Fruit fly (Drosophila melanogaster) whole organism, embryonic: ENCODE data around the gene CG34451.

Experiments
- B-H2 ChIP-seq: fragments of 200-800 bp; sonication (Bioruptor generic); optimal IDR thresholded peaks from 2 replicates; lab custom pipeline; 2018; ENCODE audit warnings: missing biosample characterization, mild to moderate bottlenecking, missing genetic modification characterization
- CG1024 ChIP-seq: fragments of 200-800 bp; sonication (Bioruptor generic); IDR thresholded peaks from 2 replicates; pipeline ENCODE4 v1.3.6; 2022; ENCODE audit warnings: missing biosample characterization, missing genetic modification characterization
- CG10274 ChIP-seq: fragments of 200-800 bp; sonication (Bioruptor generic); optimal IDR thresholded peaks from 3 replicates; lab custom pipeline; 2017; ENCODE audit warnings: missing biosample characterization, mild to moderate bottlenecking, missing genetic modification characterization
- CG10321 ChIP-seq: fragments of 200-800 bp; sonication (Bioruptor generic); IDR thresholded peaks from 2 replicates; pipeline ENCODE4 v1.3.6; 2022; ENCODE audit warnings: missing biosample characterization, missing genetic modification characterization
- CG11398 ChIP-seq: fragments of 200-800 bp; sonication (Bioruptor generic); optimal IDR thresholded peaks from 2 replicates; lab custom pipeline; 2016; ENCODE audit warnings: missing biosample characterization, missing genetic modification characterization
- CG12299 ChIP-seq: fragments of 200-800 bp; sonication (Bioruptor generic); optimal IDR thresholded peaks from 2 replicates; lab custom pipeline; 2018; ENCODE audit warnings: missing biosample characterization, mild to moderate bottlenecking, missing genetic modification characterization
- CG13287 ChIP-seq: fragments of 200-800 bp; sonication (Bioruptor generic); IDR thresholded peaks from 2 replicates; pipeline ENCODE4 v1.3.6; 2022; ENCODE audit warnings: missing biosample characterization, missing genetic modification characterization; ENCODE audit not compliant: partially characterized antibody
- CG14667 ChIP-seq: fragments of 200-800 bp; sonication (Bioruptor generic); IDR thresholded peaks from 2 replicates; pipeline ENCODE4 v1.3.6; 2022; ENCODE audit warnings: missing biosample characterization, missing genetic modification characterization
- CG1603 ChIP-seq: fragments of 200-800 bp; sonication (Bioruptor generic); optimal IDR thresholded peaks from 2 replicates; lab custom pipeline; 2019; ENCODE audit warnings: missing biosample characterization, mild to moderate bottlenecking, missing genetic modification characterization, moderate library complexity
- CG1792 ChIP-seq: fragments of 200-800 bp; sonication (Bioruptor generic); optimal IDR thresholded peaks from 2 replicates; lab custom pipeline; 2016; ENCODE audit warnings: missing biosample characterization, missing genetic modification characterization
- CG1832 ChIP-seq: fragments of 200-800 bp; sonication (Bioruptor generic); optimal IDR thresholded peaks from 2 replicates; lab custom pipeline; 2017; ENCODE audit warnings: missing biosample characterization, mild to moderate bottlenecking, missing genetic modification characterization, inconsistent platforms
- CG2129 ChIP-seq: fragments of 200-800 bp; sonication (Bioruptor generic); IDR thresholded peaks from 2 replicates; pipeline ENCODE4 v1.3.6; 2022; ENCODE audit warnings: missing biosample characterization, missing genetic modification characterization; ENCODE audit not compliant: partially characterized antibody
- CG33213 ChIP-seq: fragments of 200-800 bp; sonication (Bioruptor generic); optimal IDR thresholded peaks from 3 replicates; lab custom pipeline; 2016; ENCODE audit warnings: missing biosample characterization, missing genetic modification characterization
- CG33557 ChIP-seq: fragments of 200-800 bp; sonication (Bioruptor generic); optimal IDR thresholded peaks from 2 replicates; lab custom pipeline; 2019; ENCODE audit warnings: missing biosample characterization, mild to moderate bottlenecking, missing genetic modification characterization, moderate library complexity
- CG4404 ChIP-seq: fragments of 200-800 bp; sonication (Bioruptor generic); IDR thresholded peaks from 2 replicates; pipeline ENCODE4 v1.3.6; 2022; ENCODE audit warnings: missing biosample characterization, missing genetic modification characterization
- CG4854 ChIP-seq: fragments of 200-800 bp; sonication (Bioruptor generic); optimal IDR thresholded peaks from 2 replicates; lab custom pipeline; 2016; ENCODE audit warnings: missing biosample characterization, missing genetic modification characterization, inconsistent platforms
- CG5180 ChIP-seq: fragments of 200-800 bp; sonication (Bioruptor generic); optimal IDR thresholded peaks from 3 replicates; lab custom pipeline; 2017; ENCODE audit warnings: missing biosample characterization, missing genetic modification characterization, mild to moderate bottlenecking, moderate library complexity, missing genetic modification reagents
- CG8089 ChIP-seq: fragments of 200-800 bp; sonication (Bioruptor generic); optimal IDR thresholded peaks from 3 replicates; lab custom pipeline; 2016; ENCODE audit warnings: missing biosample characterization, missing genetic modification characterization
- CG9437 ChIP-seq: fragments of 200-800 bp; sonication (Bioruptor generic); optimal IDR thresholded peaks from 2 replicates; lab custom pipeline; 2018; ENCODE audit warnings: missing biosample characterization, mild to moderate bottlenecking, missing genetic modification characterization
- D ChIP-seq, 2 experiments: fragments of 200-800 bp in 1 of 2; fragments of >200 bp in 1 of 2; sonication (Bioruptor generic) in 1 of 2; optimal IDR thresholded peaks; 2 replicates in 1 of 2; 3 replicates in 1 of 2; lab custom pipeline; 2017; ENCODE audit warnings: mild to moderate bottlenecking in 1 of 2, missing biosample characterization in 1 of 2, missing genetic modification characterization in 1 of 2, missing genetic modification reagents in 1 of 2
- Dip3 ChIP-seq: fragments of 200-800 bp; sonication (Bioruptor generic); optimal IDR thresholded peaks from 3 replicates; lab custom pipeline; 2016; ENCODE audit warnings: missing biosample characterization, missing genetic modification characterization
- Dref ChIP-seq: fragments of 200-800 bp; sonication (Bioruptor generic); IDR thresholded peaks from 2 replicates; pipeline ENCODE4 v1.3.6; 2022; ENCODE audit warnings: missing biosample characterization, missing genetic modification characterization
- H15 ChIP-seq: fragments of 200-800 bp; sonication (Bioruptor generic); IDR thresholded peaks from 3 replicates; pipeline ENCODE4 v1.3.6; 2022; ENCODE audit warnings: missing biosample characterization, missing genetic modification characterization
- HLH54F ChIP-seq: fragments of 200-800 bp; sonication (Bioruptor generic); optimal IDR thresholded peaks from 3 replicates; lab custom pipeline; 2016; ENCODE audit warnings: missing biosample characterization, missing genetic modification characterization
- HmgZ ChIP-seq: fragments of 200-800 bp; sonication (Bioruptor generic); optimal IDR thresholded peaks from 2 replicates; lab custom pipeline; 2018; ENCODE audit warnings: missing biosample characterization, mild to moderate bottlenecking, missing genetic modification characterization
- Hsf ChIP-seq: fragments of 200-800 bp; sonication (Bioruptor generic); optimal IDR thresholded peaks from 3 replicates; lab custom pipeline; 2016; ENCODE audit warnings: missing biosample characterization, missing genetic modification characterization
- Opbp ChIP-seq: fragments of 200-800 bp; sonication (Bioruptor generic); IDR thresholded peaks from 3 replicates; pipeline ENCODE4 v1.3.6; 2022; ENCODE audit warnings: missing biosample characterization, missing genetic modification characterization; ENCODE audit not compliant: partially characterized antibody
- PHDP ChIP-seq: fragments of 200-800 bp; sonication (Bioruptor generic); optimal IDR thresholded peaks from 3 replicates; lab custom pipeline; 2018; ENCODE audit warnings: missing biosample characterization, mild to moderate bottlenecking, missing genetic modification characterization, moderate library complexity
- Rx ChIP-seq: fragments of 200-800 bp; sonication (Bioruptor generic); IDR thresholded peaks from 2 replicates; pipeline ENCODE4 v1.3.6; 2022; ENCODE audit warnings: missing biosample characterization, missing genetic modification characterization
- bbx ChIP-seq: fragments of 200-800 bp; sonication (Bioruptor generic); IDR thresholded peaks from 2 replicates; pipeline ENCODE4 v1.3.6; 2022; ENCODE audit warnings: missing biosample characterization, missing genetic modification characterization; ENCODE audit not compliant: partially characterized antibody
- br ChIP-seq: fragments of >200 bp; optimal IDR thresholded peaks from 2 replicates; lab custom pipeline; 2017
- bsh ChIP-seq, 2 experiments: fragments of 200-800 bp; sonication (Bioruptor generic); optimal IDR thresholded peaks; 2 replicates each; lab custom pipeline; 2017 to 2018; ENCODE audit warnings: mild to moderate bottlenecking in 2 of 2, missing biosample characterization in 2 of 2, missing genetic modification characterization in 2 of 2, moderate library complexity in 1 of 2
- cad ChIP-seq: fragments of >200 bp; optimal IDR thresholded peaks from 2 replicates; lab custom pipeline; 2017; ENCODE audit warnings: missing biosample characterization, missing genetic modification characterization
- ci ChIP-seq: fragments of 200-800 bp; sonication (Bioruptor generic); IDR thresholded peaks from 3 replicates; pipeline ENCODE4 v1.3.6; 2022; ENCODE audit warnings: missing biosample characterization, missing genetic modification characterization
- dmrt11E ChIP-seq: fragments of 200-800 bp; sonication (Bioruptor generic); optimal IDR thresholded peaks from 3 replicates; lab custom pipeline; 2018; ENCODE audit warnings: missing biosample characterization, mild to moderate bottlenecking, missing genetic modification characterization, moderate library complexity
- dpn ChIP-seq, 2 experiments: fragments of 200-800 bp; sonication (Bioruptor generic); optimal IDR thresholded peaks; 3 replicates each; lab custom pipeline; 2016; ENCODE audit warnings: missing biosample characterization in 2 of 2, missing genetic modification characterization in 2 of 2
- fru ChIP-seq: fragments of >200 bp; optimal IDR thresholded peaks from 2 replicates; lab custom pipeline; 2017
- gce ChIP-seq: fragments of 200-800 bp; sonication (Bioruptor generic); IDR thresholded peaks from 3 replicates; pipeline ENCODE4 v1.3.6; 2022; ENCODE audit warnings: missing biosample characterization, missing genetic modification characterization
- gcm ChIP-seq: fragments of 200-800 bp; sonication (Bioruptor generic); optimal IDR thresholded peaks from 2 replicates; lab custom pipeline; 2019; ENCODE audit warnings: missing biosample characterization, mild to moderate bottlenecking, missing genetic modification characterization, moderate library complexity
- gcm2 ChIP-seq: fragments of 200-800 bp; sonication (Bioruptor generic); optimal IDR thresholded peaks from 2 replicates; lab custom pipeline; 2016; ENCODE audit warnings: missing biosample characterization, missing genetic modification characterization
- ind ChIP-seq: fragments of 200-800 bp; sonication (Bioruptor generic); optimal IDR thresholded peaks from 3 replicates; lab custom pipeline; 2016; ENCODE audit warnings: missing biosample characterization, missing genetic modification characterization
- jing ChIP-seq: fragments of 200-800 bp; sonication (Bioruptor generic); optimal IDR thresholded peaks from 2 replicates; lab custom pipeline; 2018; ENCODE audit warnings: missing biosample characterization, mild to moderate bottlenecking, missing genetic modification characterization
- lola ChIP-seq, 3 experiments: fragments of >200 bp in 2 of 3; fragments of 200-800 bp in 1 of 3; sonication (Bioruptor generic) in 1 of 3; optimal IDR thresholded peaks; 2 replicates each; lab custom pipeline; 2017 to 2019; ENCODE audit warnings: missing biosample characterization in 3 of 3, missing genetic modification characterization in 3 of 3, mild to moderate bottlenecking in 1 of 3, moderate library complexity in 1 of 3
- nom ChIP-seq: fragments of 200-800 bp; sonication (Bioruptor generic); optimal IDR thresholded peaks from 2 replicates; lab custom pipeline; 2017; ENCODE audit warnings: missing biosample characterization, missing genetic modification characterization, mild to moderate bottlenecking, moderate library complexity, missing genetic modification reagents
- psq ChIP-seq: fragments of 200-800 bp; sonication (Bioruptor generic); optimal IDR thresholded peaks from 2 replicates; lab custom pipeline; 2017; ENCODE audit warnings: missing biosample characterization, missing genetic modification characterization
- scrt ChIP-seq: fragments of 200-800 bp; sonication (Bioruptor generic); optimal IDR thresholded peaks from 2 replicates; lab custom pipeline; 2018; ENCODE audit warnings: missing biosample characterization, mild to moderate bottlenecking, missing genetic modification characterization, moderate library complexity
- shn ChIP-seq: fragments of 200-800 bp; sonication (Bioruptor generic); optimal IDR thresholded peaks from 3 replicates; lab custom pipeline; 2016; ENCODE audit warnings: missing biosample characterization, missing genetic modification characterization
- toy ChIP-seq: fragments of 200-800 bp; sonication (Bioruptor generic); IDR thresholded peaks from 2 replicates; pipeline ENCODE4 v1.3.6; 2022; ENCODE audit warnings: missing biosample characterization, missing genetic modification characterization
- zen2 ChIP-seq: fragments of 200-800 bp; sonication (Bioruptor generic); IDR thresholded peaks from 3 replicates; pipeline ENCODE4 v1.3.6; 2022; ENCODE audit warnings: missing biosample characterization, missing genetic modification characterization; ENCODE audit not compliant: partially characterized antibody

CG34451 gene

DNA sequence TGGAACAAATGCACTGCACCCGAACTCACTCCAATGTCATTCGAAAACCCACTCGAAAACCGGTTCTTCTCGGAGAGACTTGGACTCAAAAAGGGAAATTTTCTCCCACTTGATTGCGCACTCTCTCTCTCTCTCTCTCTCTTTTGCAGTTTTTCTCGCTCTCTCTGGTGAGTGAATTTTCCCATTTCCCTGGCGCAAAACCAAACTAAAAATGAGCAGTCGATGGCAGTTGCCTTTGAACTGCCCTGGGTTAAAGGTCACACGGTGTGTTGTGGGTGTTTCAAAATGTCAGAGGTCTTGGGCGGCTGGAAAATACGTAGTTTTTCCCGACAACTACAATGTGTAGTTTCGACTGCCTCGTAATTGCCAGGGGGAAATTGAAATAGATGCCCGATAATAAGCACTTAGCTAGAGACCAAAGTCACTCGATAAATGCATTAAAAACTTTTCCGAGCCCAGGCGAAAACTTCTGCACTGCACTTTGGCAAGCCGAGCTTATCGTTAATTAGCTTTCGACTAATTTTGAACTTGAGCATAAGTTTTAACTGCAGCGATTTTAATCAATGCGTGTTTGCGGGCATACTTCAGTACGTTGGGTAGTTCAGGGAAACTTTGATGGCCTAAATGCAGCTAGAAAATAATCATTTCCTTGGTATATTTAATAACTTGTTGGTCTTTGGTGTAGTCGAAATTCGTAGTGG lies 37.6 kb upstream of the CG34451 start (continued):
- no peak for TF ChIP-seq CG14667 (GFP tag; lab: Robert Waterston, UW)
- TF ChIP-seq ci (GFP tag; lab: Robert Waterston, UW), result peak; percentile 76
- TF ChIP-seq cad, result no peak
- TF ChIP-seq CG10321 (GFP tag; lab: Robert Waterston, UW), result no peak
- no peak for TF ChIP-seq H15 (GFP tag; lab: Robert Waterston, UW)
- TF ChIP-seq bbx (GFP tag; lab: Robert Waterston, UW), result peak; percentile 63; the same call in 1 of the 2 replicates
- TF ChIP-seq D (optimal IDR thresholded peaks at IDR 0.05; lab: Kevin White, UChicago), result no peak
- TF ChIP-seq D (GFP tag; optimal IDR thresholded peaks at IDR 0.05; lab: Kevin White, UChicago), result no peak
- no peak for TF ChIP-seq B-H2 (GFP tag; lab: Kevin White, UChicago)
- TF ChIP-seq nom (GFP tag; lab: Kevin White, UChicago), result no peak
- TF ChIP-seq zen2 (GFP tag; lab: Robert Waterston, UW), result peak; percentile 85; the same call in 2 of the 3 replicates
- TF ChIP-seq jing, result peak; percentile 48
- TF ChIP-seq dpn (GFP tag; optimal IDR thresholded peaks at IDR 0.05; lab: Kevin White, UChicago), result no peak
- TF ChIP-seq CG10274 (GFP tag; lab: Kevin White, UChicago), result no peak
- TF ChIP-seq CG9437 (GFP tag; lab: Kevin White, UChicago), result no peak
- TF ChIP-seq CG4854 (GFP tag; lab: Kevin White, UChicago), result no peak
- peak; percentile 41 for TF ChIP-seq CG33557 (GFP tag; lab: Kevin White, UChicago)
- no peak for TF ChIP-seq CG5180
- TF ChIP-seq bsh (GFP tag; optimal IDR thresholded peaks at IDR 0.05; lab: Kevin White, UChicago), result no peak
- TF ChIP-seq HmgZ, result no peak
- TF ChIP-seq CG2129 (GFP tag; lab: Robert Waterston, UW), result no peak
- TF ChIP-seq CG8089, result no peak
- TF ChIP-seq br (lab: Kevin White, UChicago), result no peak
- no peak for TF ChIP-seq dmrt11E (tag; lab: Kevin White, UChicago)
- TF ChIP-seq scrt (GFP tag; lab: Kevin White, UChicago), result no peak
- peak; percentile 34 for TF ChIP-seq PHDP
- TF ChIP-seq psq (GFP tag; lab: Kevin White, UChicago), result no peak
- no peak for TF ChIP-seq CG1832 (GFP tag; lab: Kevin White, UChicago)
- TF ChIP-seq ind (GFP tag; lab: Kevin White, UChicago), result no peak
- TF ChIP-seq toy (GFP tag; lab: Robert Waterston, UW), result no peak
- TF ChIP-seq CG11398 (GFP tag; lab: Kevin White, UChicago), result no peak
- TF ChIP-seq Hsf (GFP tag; lab: Kevin White, UChicago), result no peak
- TF ChIP-seq gce (GFP tag; lab: Robert Waterston, UW), result peak; percentile 69; the same call in 1 of the 3 replicates
- peak; percentile 44 for TF ChIP-seq gcm (GFP tag; lab: Kevin White, UChicago)
- no peak for TF ChIP-seq shn (GFP tag; lab: Kevin White, UChicago)
- no peak for TF ChIP-seq CG33213 (GFP tag; lab: Kevin White, UChicago)
- TF ChIP-seq Dip3 (GFP tag; lab: Kevin White, UChicago), result no peak
- no peak for TF ChIP-seq CG4404 (GFP tag; lab: Robert Waterston, UW)
- TF ChIP-seq fru (lab: Kevin White, UChicago), result no peak
- TF ChIP-seq CG1024 (GFP tag; lab: Robert Waterston, UW), result 0 out of 2 replicates have a peak, but pooled peaks have one; percentile 7
- TF ChIP-seq lola (GFP tag; optimal IDR thresholded peaks at IDR 0.05; lab: Kevin White, UChicago), result no peak
- TF ChIP-seq CG13287 (GFP tag; lab: Robert Waterston, UW), result peak; percentile 63
- no peak for TF ChIP-seq CG1792 (GFP tag; lab: Kevin White, UChicago)
- no peak for TF ChIP-seq Dref (GFP tag; lab: Robert Waterston, UW)
- TF ChIP-seq CG1603 (tag; lab: Kevin White, UChicago), result peak; percentile 30
- peak; percentile 18 for TF ChIP-seq gcm2 (GFP tag; lab: Kevin White, UChicago)
- TF ChIP-seq CG12299 (tag; lab: Kevin White, UChicago), result no peak
- no peak for TF ChIP-seq HLH54F
- TF ChIP-seq Rx (GFP tag; lab: Robert Waterston, UW), result no peak
- TF ChIP-seq Opbp (GFP tag; lab: Robert Waterston, UW), result peak; percentile 67; the same call in 1 of the 3 replicates
